Worm (Caenorhabditis elegans) whole organism, early embryonic: ENCODE results near the gene cpr-2.

Experiments
- ceh-13 ChIP-seq: fragments of 200-800 bp; sonication (Bioruptor generic); optimal IDR thresholded peaks from 2 replicates; lab custom pipeline; 2018; ENCODE audit warnings: mild to moderate bottlenecking, missing genetic modification characterization, missing compliant biosample characterization
- pes-1 ChIP-seq: fragments of 200-800 bp; sonication (Bioruptor generic); IDR thresholded peaks from 2 replicates; pipeline ENCODE4 v1.3.6; 2022; ENCODE audit warnings: missing genetic modification reagents, missing genetic modification characterization, missing compliant biosample characterization

DNA sequence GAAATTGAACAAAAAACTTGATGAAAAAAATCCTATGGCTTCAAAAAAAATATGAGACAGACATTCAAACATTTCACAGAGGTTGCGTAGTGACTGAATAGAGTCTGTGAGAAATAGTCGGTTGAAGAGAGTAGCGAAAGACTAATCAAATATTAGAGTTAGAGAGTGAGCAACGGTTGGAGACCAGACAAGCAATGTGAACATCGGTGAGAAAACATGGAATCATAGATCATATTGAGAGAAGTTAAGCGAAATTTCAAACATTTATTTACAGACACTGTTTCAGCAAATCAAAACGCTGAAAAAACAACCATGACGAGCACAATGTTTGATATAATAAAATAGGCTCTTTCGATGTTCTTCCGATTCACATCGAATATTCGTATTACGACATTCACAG is 27.2 kb downstream of the cpr-2 start:
- TF ChIP-seq ceh-13 (GFP tag; lab: Kevin White, UChicago) = no peak
- no peak for TF ChIP-seq pes-1 (GFP tag; lab: Robert Waterston, UW)
